Fruit fly (Drosophila melanogaster) S2 (cell line): ENCODE results near the gene eIF4H2.

Experiments used
- CG8478 ChIP-seq: fragments of >200 bp; optimal IDR thresholded peaks from 2 replicates; lab custom pipeline; 2018
- CTCF ChIP-seq, 2 experiments: fragments of >200 bp; optimal IDR thresholded peaks; 2 replicates each; lab custom pipeline; 2018

DNA sequence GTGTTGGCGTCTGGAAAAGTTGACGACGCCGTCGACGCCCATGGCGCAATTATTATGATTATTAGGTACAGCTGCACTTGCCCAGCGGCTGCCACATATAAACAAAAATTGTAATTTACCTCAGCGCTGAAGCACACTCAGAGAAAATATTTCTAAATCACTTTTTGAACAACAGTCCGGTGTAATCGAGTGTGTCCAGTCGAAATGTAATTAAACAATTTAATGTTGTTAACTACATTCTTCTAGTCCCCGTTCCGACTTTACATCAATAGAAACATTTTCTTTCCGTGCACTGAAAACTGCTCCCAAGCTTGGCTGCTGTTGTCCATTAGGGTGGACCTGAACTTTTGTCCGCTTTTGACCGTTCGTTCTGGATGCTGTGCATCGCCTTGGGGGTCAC, 3.1 kb downstream of the eIF4H2 start:
- no peak for TF ChIP-seq CG8478
- no peak for TF ChIP-seq CTCF (optimal IDR thresholded peaks at IDR 0.05; lab: Kevin White, UChicago)
